Worm (Caenorhabditis elegans): ENCODE results near the gene C03H5.9.

- TF ChIP-seq ztf-4 (tag; optimal IDR thresholded peaks at IDR 0.05) (no peak), nhr-77 (tag; optimal IDR thresholded peaks at IDR 0.05) (no peak), lsy-2 (tag; optimal IDR thresholded peaks at IDR 0.05) (no peak), egl-27 (tag; optimal IDR thresholded peaks at IDR 0.05) (no peak), snpc-4 (tag; optimal IDR thresholded peaks at IDR 0.05) (no peak), nhr-6 (tag; optimal IDR thresholded peaks at IDR 0.05) (no peak), ceh-82 (tag; optimal IDR thresholded peaks at IDR 0.05) (no peak), ztf-11 (tag; optimal IDR thresholded peaks at IDR 0.05) (no peak), ama-1 (optimal IDR thresholded peaks at IDR 0.05) (no peak), blmp-1 (tag; optimal IDR thresholded peaks at IDR 0.05; ENCODE audit: insufficient read depth) (no peak), mdl-1 (tag; optimal IDR thresholded peaks at IDR 0.05) (no peak), ZK546.5 (tag; optimal IDR thresholded peaks at IDR 0.05) (no peak)
Observed at ce11 chrII:332419-332818, 46.0 kb upstream of the C03H5.9 start, which contains the start of gene cbn-1.

Data from whole organism, L2 larva.